Fruit fly (Drosophila melanogaster): ENCODE data around the gene CG14915.

The CG14915 gene

DNA sequence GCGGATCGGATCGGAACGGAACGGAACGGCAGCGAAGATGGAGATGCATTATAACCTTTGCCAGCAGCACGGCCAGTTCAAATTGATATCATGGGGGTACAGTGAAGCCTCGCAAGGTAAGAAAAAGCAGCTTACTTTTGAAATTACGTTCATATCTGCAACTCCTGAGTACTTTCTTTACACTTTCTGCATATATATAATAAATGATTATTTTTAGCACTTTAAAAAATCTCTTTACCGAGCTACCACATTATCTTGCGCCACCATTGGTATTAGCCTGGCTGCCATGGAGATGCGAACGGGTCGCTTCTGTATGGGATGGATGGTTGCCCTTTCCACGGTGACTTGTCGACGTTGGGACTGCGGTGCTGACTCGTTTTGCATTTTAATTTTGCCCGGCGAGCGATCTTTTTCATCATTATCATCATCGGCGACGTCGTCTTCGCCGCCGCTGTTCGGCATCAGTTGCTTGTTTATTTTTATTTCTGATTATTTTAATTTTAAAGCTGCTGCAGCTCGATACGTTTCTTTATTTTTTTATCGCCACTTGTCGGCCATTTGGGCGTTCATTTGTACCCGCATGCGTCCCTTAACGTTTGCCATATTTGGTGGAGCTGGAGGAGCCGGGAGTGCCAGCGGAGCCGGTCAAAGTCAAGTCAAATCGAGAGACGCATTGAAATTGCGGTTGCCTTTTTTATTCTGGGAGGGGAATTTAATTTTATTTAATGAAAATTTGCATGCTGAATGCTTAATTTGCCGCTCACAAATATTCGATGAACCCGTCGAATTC lies 17.6 kb upstream of the CG14915 start (continued):
- peak; percentile 89 for TF ChIP-seq psq (GFP tag; optimal IDR thresholded peaks at IDR 0.05)
- TF ChIP-seq Jra (GFP tag; optimal IDR thresholded peaks at IDR 0.05) = peak; percentile 61
- peak; percentile 84 for TF ChIP-seq CG32264 (GFP tag; optimal IDR thresholded peaks at IDR 0.05)
- TF ChIP-seq rgr (GFP tag; optimal IDR thresholded peaks at IDR 0.05) = peak; percentile 92
- no peak for TF ChIP-seq usp (GFP tag; optimal IDR thresholded peaks at IDR 0.05)
- no peak for TF ChIP-seq Vsx2 (GFP tag; optimal IDR thresholded peaks at IDR 0.05; ENCODE audit: partially characterized antibody)
- peak; percentile 94 for TF ChIP-seq HLH106 (tag; optimal IDR thresholded peaks at IDR 0.05)
- TF ChIP-seq h (GFP tag; optimal IDR thresholded peaks at IDR 0.05) = peak; percentile 97

DNA sequence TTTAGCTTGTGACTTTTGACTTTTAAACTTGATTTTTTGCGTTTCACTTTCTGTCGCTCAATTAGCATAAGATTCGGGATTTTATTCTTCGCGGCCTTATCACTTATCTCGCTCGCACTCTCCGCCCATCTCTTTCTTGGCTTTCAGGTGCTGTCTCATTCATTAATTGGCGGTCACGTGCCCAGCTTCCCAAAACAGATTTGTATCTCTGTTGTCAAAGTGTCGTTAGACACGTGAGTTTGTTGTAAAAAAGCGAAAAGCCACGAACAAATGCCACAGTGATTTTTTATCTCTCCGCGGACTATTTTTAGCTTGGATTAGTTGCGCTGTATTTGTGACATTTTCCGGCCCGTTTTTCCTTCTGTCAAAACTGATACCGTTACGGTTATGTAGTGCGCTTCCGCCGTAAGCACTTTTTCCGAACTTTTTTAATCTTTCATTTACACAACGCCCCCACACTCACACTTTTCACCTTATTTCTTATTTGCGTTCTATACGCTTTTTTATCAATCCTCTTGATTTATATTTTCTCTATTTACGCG lies 14.0 kb upstream of the CG14915 start:
- no peak for TF ChIP-seq CG32264 (GFP tag; optimal IDR thresholded peaks at IDR 0.05)
- no peak for TF ChIP-seq woc (GFP tag; optimal IDR thresholded peaks at IDR 0.05)
- no peak for TF ChIP-seq sage (GFP tag; optimal IDR thresholded peaks at IDR 0.05)

DNA sequence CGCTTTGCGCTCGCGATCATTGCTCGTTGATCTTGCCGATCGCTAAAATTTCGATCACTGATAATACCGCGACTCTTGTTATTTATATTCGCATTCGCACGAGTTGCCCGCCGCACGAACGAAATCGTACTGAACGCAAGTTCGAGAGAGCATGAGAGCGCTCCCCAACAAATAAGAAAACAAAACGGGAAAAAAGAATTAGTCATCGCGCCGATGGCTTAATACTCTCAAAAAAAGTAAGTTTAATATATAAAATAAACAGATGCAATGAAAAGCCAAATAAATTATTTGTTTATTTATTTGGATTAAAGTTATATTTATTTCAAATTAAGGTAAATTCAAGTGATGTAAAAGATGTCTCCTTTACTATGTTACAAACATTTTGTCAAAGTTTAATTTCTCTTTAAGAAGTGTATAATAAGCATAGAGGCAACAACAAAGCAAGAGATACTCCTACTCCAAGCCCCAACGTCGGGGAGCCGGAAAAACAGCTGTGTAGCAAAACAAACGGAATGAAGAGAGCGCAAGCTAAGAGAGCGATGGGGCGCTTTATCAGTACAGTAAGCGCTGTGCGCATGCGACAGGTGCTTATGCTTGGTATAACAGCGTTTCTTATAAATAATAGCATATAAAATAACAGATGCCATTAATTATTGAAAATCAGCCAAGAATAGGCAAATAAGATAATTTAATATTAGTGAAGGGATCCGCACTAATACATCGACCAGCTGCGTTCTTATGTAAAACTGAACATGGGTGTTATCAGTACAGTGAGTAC lies 13.3 kb upstream of the CG14915 start:
- TF ChIP-seq brk (GFP tag; optimal IDR thresholded peaks at IDR 0.05) = peak; percentile 61
- peak; percentile 64 for TF ChIP-seq br (GFP tag; optimal IDR thresholded peaks at IDR 0.05)
- TF ChIP-seq CG32264 (GFP tag; optimal IDR thresholded peaks at IDR 0.05) = no peak
- peak; percentile 45 for TF ChIP-seq dmrt93B (GFP tag; optimal IDR thresholded peaks at IDR 0.05)
- no peak for TF ChIP-seq Myc (optimal IDR thresholded peaks at IDR 0.05)
- TF ChIP-seq tai (GFP tag; optimal IDR thresholded peaks at IDR 0.05) = peak; percentile 66
- TF ChIP-seq OdsH (GFP tag; optimal IDR thresholded peaks at IDR 0.05) = peak; percentile 66
- TF ChIP-seq CG9705 (GFP tag; optimal IDR thresholded peaks at IDR 0.05) = peak; percentile 12
- peak; percentile 75 for TF ChIP-seq ey (GFP tag; optimal IDR thresholded peaks at IDR 0.05)
- TF ChIP-seq usp (GFP tag; optimal IDR thresholded peaks at IDR 0.05) = no peak
- TF ChIP-seq jim (GFP tag; optimal IDR thresholded peaks at IDR 0.05) = no peak
- no peak for TF ChIP-seq Dfd (GFP tag; optimal IDR thresholded peaks at IDR 0.05)
- TF ChIP-seq lola (GFP tag; optimal IDR thresholded peaks at IDR 0.05) = no peak
- TF ChIP-seq Hnf4 (GFP tag; optimal IDR thresholded peaks at IDR 0.05) = peak; percentile 52
- no peak for TF ChIP-seq Mio (GFP tag; optimal IDR thresholded peaks at IDR 0.05)
- TF ChIP-seq h (GFP tag; optimal IDR thresholded peaks at IDR 0.05) = peak; percentile 75
- peak; percentile 14 for TF ChIP-seq Rel (GFP tag; optimal IDR thresholded peaks at IDR 0.05)
- TF ChIP-seq Rel (tag; optimal IDR thresholded peaks at IDR 0.05) = no peak
- TF ChIP-seq fru (GFP tag; optimal IDR thresholded peaks at IDR 0.05) = peak; percentile 89
- TF ChIP-seq Sp1 (GFP tag; optimal IDR thresholded peaks at IDR 0.05) = peak; percentile 83
- no peak for TF ChIP-seq Vsx2 (GFP tag; optimal IDR thresholded peaks at IDR 0.05; ENCODE audit: partially characterized antibody)
- peak; percentile 62 for TF ChIP-seq Dif (GFP tag; optimal IDR thresholded peaks at IDR 0.05; ENCODE audit: partially characterized antibody)
- peak; percentile 40 for TF ChIP-seq Hr83 (GFP tag; optimal IDR thresholded peaks at IDR 0.05; ENCODE audit: poor library complexity, severe bottlenecking)
- peak; percentile 47 for TF ChIP-seq dsf (GFP tag; optimal IDR thresholded peaks at IDR 0.05; ENCODE audit: borderline replicate concordance)
- peak; percentile 81 for TF ChIP-seq sv (GFP tag; optimal IDR thresholded peaks at IDR 0.05)
- no peak for TF ChIP-seq CrebA (GFP tag; optimal IDR thresholded peaks at IDR 0.05; ENCODE audit: borderline replicate concordance)
- TF ChIP-seq psq (GFP tag; optimal IDR thresholded peaks at IDR 0.05) = peak; percentile 83
- TF ChIP-seq Hr78 (GFP tag; optimal IDR thresholded peaks at IDR 0.05) = no peak
- peak in 1 of 2 experiments; percentile 81 for TF ChIP-seq foxo (GFP tag; optimal IDR thresholded peaks at IDR 0.05)
- peak; percentile 67 for TF ChIP-seq rgr (GFP tag; optimal IDR thresholded peaks at IDR 0.05)
- no peak for TF ChIP-seq pan (optimal IDR thresholded peaks at IDR 0.05)
- no peak for TF ChIP-seq GATAd (GFP tag; optimal IDR thresholded peaks at IDR 0.05)
- TF ChIP-seq N (GFP tag; optimal IDR thresholded peaks at IDR 0.05) = no peak
- TF ChIP-seq HLH106 (tag; optimal IDR thresholded peaks at IDR 0.05) = peak; percentile 76
- TF ChIP-seq sage (GFP tag; optimal IDR thresholded peaks at IDR 0.05) = peak; percentile 17
- no peak for TF ChIP-seq Jra (GFP tag; optimal IDR thresholded peaks at IDR 0.05)
- no peak for TF ChIP-seq Abd-B (GFP tag; optimal IDR thresholded peaks at IDR 0.05)
- peak; percentile 89 for TF ChIP-seq woc (GFP tag; optimal IDR thresholded peaks at IDR 0.05)
- TF ChIP-seq dl (GFP tag; optimal IDR thresholded peaks at IDR 0.05; ENCODE audit: insufficient read depth in 1 of 2, partially characterized antibody in 2 of 2) = peak; percentile 46 to 50
